Worm (Caenorhabditis elegans) whole organism, L4 larva: Measurements from ENCODE around the gene dyf-2.

Source experiments
- nhr-10 ChIP-seq: fragments of 150-350 bp; optimal IDR thresholded peaks from 2 replicates; lab custom pipeline; 2014; ENCODE audit warnings: missing biosample characterization, missing genetic modification characterization
- nhr-237 ChIP-seq: sonication (generic microtip); optimal IDR thresholded peaks from 2 replicates; lab custom pipeline; 2017; ENCODE audit warnings: missing biosample characterization, missing genetic modification characterization

ce11 chrIII:13656680-13657079 lies 29.6 kb downstream of the dyf-2 start:
- TF ChIP-seq nhr-237 (tag; lab: Kevin White, UChicago) (no peak), nhr-10 (no peak)
